Worm (Caenorhabditis elegans): ENCODE results near the gene faah-1.

faah-1 gene

ce11 chrIV:8208855-8209254, 49.7 kb downstream of the faah-1 start:
- no peak for TF ChIP-seq mec-3 (tag; optimal IDR thresholded peaks at IDR 0.05; ENCODE audit: borderline replicate concordance)
- no peak for TF ChIP-seq pqm-1 (tag; optimal IDR thresholded peaks at IDR 0.05)
- no peak for TF ChIP-seq ceh-19 (GFP tag; optimal IDR thresholded peaks at IDR 0.05)
- no peak for TF ChIP-seq gmeb-2 (tag; optimal IDR thresholded peaks at IDR 0.05)
- no peak for TF ChIP-seq hlh-30 (tag; optimal IDR thresholded peaks at IDR 0.05; ENCODE audit: insufficient read depth)
- TF ChIP-seq dve-1 (tag; optimal IDR thresholded peaks at IDR 0.05): no peak
- no peak for TF ChIP-seq ceh-31 (tag; optimal IDR thresholded peaks at IDR 0.05)
- TF ChIP-seq C38D4.7 (GFP tag; optimal IDR thresholded peaks at IDR 0.05): no peak
- no peak for TF ChIP-seq npax-4 (tag; optimal IDR thresholded peaks at IDR 0.05)

DNA sequence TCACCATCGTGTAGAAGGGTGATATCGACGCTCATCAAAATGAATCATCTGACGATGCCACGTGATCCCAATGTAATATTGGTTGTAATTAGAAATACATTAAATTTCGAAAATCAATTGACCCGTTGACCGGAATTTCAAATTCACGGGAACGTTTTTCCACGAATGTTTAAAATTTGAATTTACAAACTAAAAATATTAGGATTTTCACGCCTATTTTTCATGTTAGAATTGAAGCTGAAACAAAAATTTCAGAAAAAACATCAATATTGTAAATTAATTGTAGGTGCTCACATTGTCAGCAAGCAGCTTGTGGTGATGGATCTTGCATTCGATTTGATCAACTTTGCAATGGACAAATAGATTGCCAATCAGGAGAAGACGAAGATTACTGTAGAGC, 51.1 kb downstream of the faah-1 start, which contains the start of gene C07G1.6:
C07G1.6 (minus strand) TSS at position 101 of the 400 bp plus-strand sequence.
- TF ChIP-seq tbx-7 (tag; optimal IDR thresholded peaks at IDR 0.05) (no peak), unc-55 (GFP tag; optimal IDR thresholded peaks at IDR 0.05) (no peak), pag-3 (tag; optimal IDR thresholded peaks at IDR 0.05; ENCODE audit: borderline replicate concordance) (no peak), ceh-45 (GFP tag; IDR thresholded peaks at IDR 0.05) (no peak), ceh-48 (tag; optimal IDR thresholded peaks at IDR 0.05) (no peak)
